Fruit fly (Drosophila melanogaster) whole organism, adult: ENCODE measurements around the gene CG4194.

Experiments used
- CG11617 ChIP-seq: fragments of 200-800 bp; sonication (Bioruptor generic); optimal IDR thresholded peaks from 2 replicates; lab custom pipeline; 2017; ENCODE audit warnings: mild to moderate bottlenecking, missing biosample characterization, missing genetic modification reagents, missing genetic modification characterization
- CG12768 ChIP-seq: fragments of 200-800 bp; sonication (Bioruptor generic); optimal IDR thresholded peaks from 2 replicates; lab custom pipeline; 2017; ENCODE audit warnings: missing biosample characterization, missing genetic modification characterization, mild to moderate bottlenecking, moderate library complexity, missing genetic modification reagents
- CG14711 ChIP-seq: fragments of 200-800 bp; sonication (Bioruptor generic); optimal IDR thresholded peaks from 2 replicates; lab custom pipeline; 2018; ENCODE audit warnings: missing biosample characterization, mild to moderate bottlenecking, missing genetic modification characterization, moderate library complexity
- CG33017 ChIP-seq: fragments of 200-800 bp; sonication (Bioruptor generic); optimal IDR thresholded peaks from 2 replicates; lab custom pipeline; 2018; ENCODE audit warnings: missing biosample characterization, mild to moderate bottlenecking, missing genetic modification characterization, moderate library complexity
- CG7101 ChIP-seq: fragments of 200-800 bp; sonication (Bioruptor generic); optimal IDR thresholded peaks from 2 replicates; lab custom pipeline; 2018; ENCODE audit warnings: missing biosample characterization, mild to moderate bottlenecking, missing genetic modification characterization, moderate library complexity
- Crg-1 ChIP-seq: fragments of 200-800 bp; sonication (Bioruptor generic); optimal IDR thresholded peaks from 2 replicates; lab custom pipeline; 2016; ENCODE audit warnings: missing biosample characterization, missing genetic modification characterization
- Hr96 ChIP-seq: fragments of 200-800 bp; sonication (Bioruptor generic); optimal IDR thresholded peaks from 2 replicates; lab custom pipeline; 2016; ENCODE audit warnings: missing biosample characterization, missing genetic modification characterization
- Mnt ChIP-seq: fragments of 200-800 bp; sonication (Bioruptor generic); optimal IDR thresholded peaks from 2 replicates; lab custom pipeline; 2016; ENCODE audit warnings: missing biosample characterization, mild to moderate bottlenecking, missing genetic modification characterization
- bab1 ChIP-seq: fragments of 200-800 bp; sonication (Bioruptor generic); optimal IDR thresholded peaks from 3 replicates; lab custom pipeline; 2019; ENCODE audit warnings: missing biosample characterization, mild to moderate bottlenecking, missing genetic modification characterization, moderate library complexity
- cic ChIP-seq: fragments of 200-800 bp; sonication (Bioruptor generic); optimal IDR thresholded peaks from 2 replicates; lab custom pipeline; 2017; ENCODE audit warnings: missing biosample characterization, mild to moderate bottlenecking, missing genetic modification characterization, moderate library complexity
- cnc ChIP-seq, 2 experiments: fragments of >200 bp; optimal IDR thresholded peaks; 2 replicates each; lab custom pipeline; 2017
- kay ChIP-seq: fragments of 200-800 bp; sonication (Bioruptor generic); peaks from one replicate; lab custom pipeline; 2016; ENCODE audit warnings: missing biosample characterization, missing genetic modification characterization, borderline replicate concordance
- ovo ChIP-seq: fragments of 200-800 bp; sonication (Bioruptor generic); optimal IDR thresholded peaks from 2 replicates; lab custom pipeline; 2016; ENCODE audit warnings: missing biosample characterization, missing genetic modification characterization
- tj ChIP-seq: fragments of 200-800 bp; sonication (Bioruptor generic); optimal IDR thresholded peaks from 3 replicates; lab custom pipeline; 2017; ENCODE audit warnings: missing biosample characterization, mild to moderate bottlenecking, missing genetic modification characterization, moderate library complexity

CG4194 gene

DNA sequence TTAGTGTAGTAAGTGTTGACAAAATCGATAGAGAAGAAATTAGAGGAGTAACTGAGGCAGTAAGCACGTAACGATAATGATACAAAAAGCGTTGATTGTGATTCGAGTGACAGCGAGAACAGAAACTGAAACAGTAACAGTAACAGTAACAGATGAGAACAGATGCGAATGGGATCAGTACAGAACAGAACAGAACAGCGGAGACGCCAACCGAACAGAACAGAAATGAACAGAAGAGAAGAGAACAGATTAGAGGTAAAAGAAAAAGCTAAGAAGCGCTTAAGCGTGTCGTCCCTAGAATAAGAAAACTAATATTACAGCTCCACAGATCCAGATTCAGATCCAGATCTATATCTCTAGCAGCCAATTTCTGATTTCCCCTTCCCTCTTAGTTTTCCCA, 44.3 kb downstream of the CG4194 start:
- TF ChIP-seq Crg-1 (GFP tag; lab: Kevin White, UChicago) (no peak), kay (GFP tag; lab: Kevin White, UChicago) (no peak), cic (GFP tag; lab: Kevin White, UChicago) (no peak), Mnt (GFP tag; lab: Kevin White, UChicago) (no peak), CG11617 (GFP tag; lab: Kevin White, UChicago) (no peak), CG12768 (GFP tag; lab: Kevin White, UChicago) (no peak), Hr96 (GFP tag; lab: Kevin White, UChicago) (no peak), CG33017 (tag; lab: Kevin White, UChicago) (no peak), cnc (optimal IDR thresholded peaks at IDR 0.05; lab: Kevin White, UChicago) (no peak), bab1 (GFP tag; lab: Kevin White, UChicago) (no peak), ovo (GFP tag; lab: Kevin White, UChicago) (no peak), CG7101 (no peak), tj (GFP tag; lab: Kevin White, UChicago) (no peak), CG14711 (tag; lab: Kevin White, UChicago) (no peak)
